Fruit fly (Drosophila melanogaster): Measurements from ENCODE around the gene CG42780.
A peak's percentile ranks its signal among the peaks of the same experiment; 100 is the strongest.

The CG42780 gene

dm6 chrX:7334801-7335176 is 2.8 kb upstream of the CG42780 start (continued):
- TF ChIP-seq CG10565 (GFP tag; optimal IDR thresholded peaks at IDR 0.05) (no peak), fd64A (GFP tag; optimal IDR thresholded peaks at IDR 0.05) (no peak), MTF-1 (GFP tag; optimal IDR thresholded peaks at IDR 0.05; ENCODE audit: borderline replicate concordance) (peak; percentile 6), tgo (GFP tag; IDR thresholded peaks at IDR 0.05) (peak; percentile 83), cg (GFP tag; optimal IDR thresholded peaks at IDR 0.05) (no peak), bsh (GFP tag; optimal IDR thresholded peaks at IDR 0.05) (peak; percentile 2 to 87), CG8089 (GFP tag; optimal IDR thresholded peaks at IDR 0.05) (no peak), CG4282 (GFP tag; optimal IDR thresholded peaks at IDR 0.05) (no peak), Atf6 (GFP tag; IDR thresholded peaks at IDR 0.05) (peak; percentile 84), sima (GFP tag; optimal IDR thresholded peaks at IDR 0.05) (no peak), pfk (GFP tag; optimal IDR thresholded peaks at IDR 0.05) (no peak), CG4707 (GFP tag; optimal IDR thresholded peaks at IDR 0.05) (peak; percentile 2), row (GFP tag; IDR thresholded peaks at IDR 0.05) (peak; percentile 86), bigmax (GFP tag; optimal IDR thresholded peaks at IDR 0.05) (no peak), Dip2 (GFP tag; IDR thresholded peaks at IDR 0.05) (no peak), CG17361 (GFP tag; IDR thresholded peaks at IDR 0.05) (peak; percentile 86), ac (GFP tag; optimal IDR thresholded peaks at IDR 0.05) (no peak), CG10274 (GFP tag; optimal IDR thresholded peaks at IDR 0.05) (peak; percentile 24), CG11085 (GFP tag; IDR thresholded peaks at IDR 0.05) (peak; percentile 53), CG9727 (GFP tag; optimal IDR thresholded peaks at IDR 0.05) (peak; percentile 73), Kr (GFP tag; optimal IDR thresholded peaks at IDR 0.05) (no peak), CG8478 (optimal IDR thresholded peaks at IDR 0.05) (no peak), schlank (tag; optimal IDR thresholded peaks at IDR 0.05) (no peak), Chrac-16 (GFP tag; optimal IDR thresholded peaks at IDR 0.05) (peak; percentile 37), CG6683 (GFP tag; optimal IDR thresholded peaks at IDR 0.05) (peak; percentile 45), CG8290 (GFP tag; optimal IDR thresholded peaks at IDR 0.05) (no peak), CG8290 (tag; optimal IDR thresholded peaks at IDR 0.05) (peak in 1 of 2 experiments; percentile 56), CG16779 (GFP tag; IDR thresholded peaks at IDR 0.05) (no peak), CG11247 (GFP tag; IDR thresholded peaks at IDR 0.05) (peak; percentile 42; the same call in 1 of the 2 replicates), dmrt99B (tag; optimal IDR thresholded peaks at IDR 0.05) (peak; percentile 85), fd3F (GFP tag; optimal IDR thresholded peaks at IDR 0.05) (peak; percentile 51), CG13624 (GFP tag; optimal IDR thresholded peaks at IDR 0.05) (no peak), zen (tag; optimal IDR thresholded peaks at IDR 0.05) (peak; percentile 61), p53 (GFP tag; optimal IDR thresholded peaks at IDR 0.05) (no peak), HLH3B (GFP tag; IDR thresholded peaks at IDR 0.05) (peak; percentile 68), CG11695 (GFP tag; IDR thresholded peaks at IDR 0.05) (peak; percentile 60; the same call in 2 of the 3 replicates), jigr1 (GFP tag; IDR thresholded peaks at IDR 0.05) (peak; percentile 41; the same call in 1 of the 3 replicates), CG15479 (GFP tag; optimal IDR thresholded peaks at IDR 0.05) (no peak), CG17328 (GFP tag; IDR thresholded peaks at IDR 0.05) (peak; percentile 64), Optix (GFP tag; IDR thresholded peaks at IDR 0.05) (no peak), z (GFP tag; IDR thresholded peaks at IDR 0.05) (no peak), CG17359 (tag; optimal IDR thresholded peaks at IDR 0.05) (peak; percentile 63), gt (GFP tag; IDR thresholded peaks at IDR 0.05) (no peak), da (GFP tag; optimal IDR thresholded peaks at IDR 0.05) (no peak), Dfd (GFP tag; optimal IDR thresholded peaks at IDR 0.05) (no peak), CG7963 (GFP tag; IDR thresholded peaks at IDR 0.05; ENCODE audit: partially characterized antibody) (no peak), gsb-n (tag; optimal IDR thresholded peaks at IDR 0.05) (peak; percentile 85), pan (optimal IDR thresholded peaks at IDR 0.05) (no peak), pan (GFP tag; optimal IDR thresholded peaks at IDR 0.05 in 1 of 2, IDR thresholded peaks at IDR 0.05 in 1 of 2) (peak in 1 of 2 experiments; percentile 73), CG15696 (tag; optimal IDR thresholded peaks at IDR 0.05) (peak; percentile 76), Elba2 (GFP tag; optimal IDR thresholded peaks at IDR 0.05) (no peak), croc (GFP tag; conservative IDR thresholded peaks at IDR 0.05) (peak; percentile 57), jumu (GFP tag; optimal IDR thresholded peaks at IDR 0.05) (no peak)
